Fruit fly (Drosophila melanogaster) whole organism, embryonic: ENCODE measurements around the gene CG46412.
A peak's percentile ranks its signal among the peaks of the same experiment; 100 is the strongest.

Experiments
- Atf-2 ChIP-seq: fragments of 200-800 bp; sonication (Bioruptor generic); optimal IDR thresholded peaks from 2 replicates; lab custom pipeline; 2016; ENCODE audit warnings: missing biosample characterization, missing genetic modification characterization
- Atf6 ChIP-seq: fragments of 200-800 bp; sonication (Bioruptor generic); IDR thresholded peaks from 2 replicates; pipeline ENCODE4 v1.3.6; 2022; ENCODE audit warnings: missing biosample characterization, missing genetic modification characterization
- BtbVII ChIP-seq: fragments of 200-800 bp; sonication (Bioruptor generic); optimal IDR thresholded peaks from 3 replicates; lab custom pipeline; 2017; ENCODE audit warnings: missing biosample characterization, mild to moderate bottlenecking, missing genetic modification characterization
- CG10209 ChIP-seq: fragments of 200-800 bp; sonication (Bioruptor generic); optimal IDR thresholded peaks from 3 replicates; lab custom pipeline; 2017; ENCODE audit warnings: missing biosample characterization, mild to moderate bottlenecking, missing genetic modification characterization, missing genetic modification reagents
- CG12071 ChIP-seq: fragments of 200-800 bp; sonication (Bioruptor generic); optimal IDR thresholded peaks from 3 replicates; lab custom pipeline; 2018; ENCODE audit warnings: missing biosample characterization, mild to moderate bottlenecking, missing genetic modification characterization
- CG12299 ChIP-seq: fragments of 200-800 bp; sonication (Bioruptor generic); optimal IDR thresholded peaks from 2 replicates; lab custom pipeline; 2018; ENCODE audit warnings: missing biosample characterization, mild to moderate bottlenecking, missing genetic modification characterization
- CG12744 ChIP-seq: fragments of 200-800 bp; sonication (Bioruptor generic); optimal IDR thresholded peaks from 2 replicates; lab custom pipeline; 2016; ENCODE audit warnings: missing biosample characterization, missing genetic modification characterization
- CG15696 ChIP-seq: fragments of 200-800 bp; sonication (Bioruptor generic); optimal IDR thresholded peaks from 2 replicates; lab custom pipeline; 2019; ENCODE audit warnings: missing biosample characterization, mild to moderate bottlenecking, missing genetic modification characterization, moderate library complexity
- CG18011 ChIP-seq: fragments of 200-800 bp; sonication (Bioruptor generic); optimal IDR thresholded peaks from 2 replicates; lab custom pipeline; 2017; ENCODE audit warnings: missing biosample characterization, missing genetic modification characterization, mild to moderate bottlenecking, moderate library complexity, missing genotype
- CG2889 ChIP-seq: fragments of 200-800 bp; sonication (Bioruptor generic); IDR thresholded peaks from 3 replicates; pipeline ENCODE4 v1.3.6; 2022; ENCODE audit warnings: missing biosample characterization, missing genetic modification characterization
- CG3838 ChIP-seq: fragments of 200-800 bp; sonication (Bioruptor generic); optimal IDR thresholded peaks from 3 replicates; lab custom pipeline; 2016; ENCODE audit warnings: missing biosample characterization, missing genetic modification characterization
- CG3847 ChIP-seq: fragments of 200-800 bp; sonication (Bioruptor generic); IDR thresholded peaks from 2 replicates; pipeline ENCODE4 v1.3.6; 2022; ENCODE audit warnings: missing biosample characterization, missing genetic modification characterization
- CG4424 ChIP-seq: fragments of 200-800 bp; sonication (Bioruptor generic); optimal IDR thresholded peaks from 3 replicates; lab custom pipeline; 2016; ENCODE audit warnings: missing biosample characterization, missing genetic modification characterization
- CG4617 ChIP-seq: fragments of 200-800 bp; sonication (Bioruptor generic); optimal IDR thresholded peaks from 3 replicates; lab custom pipeline; 2016; ENCODE audit warnings: missing biosample characterization, missing genetic modification characterization, borderline replicate concordance
- CG4820 ChIP-seq: fragments of 200-800 bp; sonication (Bioruptor generic); optimal IDR thresholded peaks from 3 replicates; lab custom pipeline; 2016; ENCODE audit warnings: missing biosample characterization, missing genetic modification characterization
- CG6683 ChIP-seq: fragments of 200-800 bp; sonication (Bioruptor generic); optimal IDR thresholded peaks from 2 replicates; lab custom pipeline; 2017; ENCODE audit warnings: missing biosample characterization, mild to moderate bottlenecking, missing genetic modification characterization, missing genetic modification reagents
- CG7786 ChIP-seq: fragments of 200-800 bp; sonication (Bioruptor generic); optimal IDR thresholded peaks from 2 replicates; lab custom pipeline; 2016; ENCODE audit warnings: missing biosample characterization, missing genetic modification characterization
- CG7987 ChIP-seq: fragments of 200-800 bp; sonication (Bioruptor generic); optimal IDR thresholded peaks from 2 replicates; lab custom pipeline; 2018; ENCODE audit warnings: missing biosample characterization, mild to moderate bottlenecking, missing genetic modification characterization, moderate library complexity
- CG8944 ChIP-seq: fragments of 200-800 bp; sonication (Bioruptor generic); optimal IDR thresholded peaks from 3 replicates; lab custom pipeline; 2016; ENCODE audit warnings: missing biosample characterization, missing genetic modification characterization
- CG9215 ChIP-seq: fragments of 200-800 bp; sonication (Bioruptor generic); IDR thresholded peaks from 2 replicates; pipeline ENCODE4 v1.3.6; 2022; ENCODE audit warnings: missing biosample characterization, missing genetic modification characterization
- CG9817 ChIP-seq: fragments of 200-800 bp; sonication (Bioruptor generic); optimal IDR thresholded peaks from 2 replicates; lab custom pipeline; 2018; ENCODE audit warnings: missing biosample characterization, mild to moderate bottlenecking, missing genetic modification characterization, moderate library complexity
- CoRest ChIP-seq: fragments of 200-800 bp; sonication (Bioruptor generic); optimal IDR thresholded peaks from 3 replicates; lab custom pipeline; 2018; ENCODE audit warnings: missing biosample characterization, mild to moderate bottlenecking, missing genetic modification characterization, moderate library complexity
- Deaf1 ChIP-seq: fragments of 200-800 bp; optimal IDR thresholded peaks from 3 replicates; lab custom pipeline; 2019; ENCODE audit warnings: missing biosample characterization, mild to moderate bottlenecking, missing genetic modification characterization, moderate library complexity
- ERR ChIP-seq: fragments of 200-800 bp; sonication (Bioruptor generic); optimal IDR thresholded peaks from 2 replicates; lab custom pipeline; 2016; ENCODE audit warnings: missing biosample characterization, missing genetic modification characterization
- Ets65A ChIP-seq: fragments of 200-800 bp; sonication (Bioruptor generic); peaks from one replicate; lab custom pipeline; 2016; ENCODE audit warnings: missing biosample characterization, missing genetic modification characterization
- Mad ChIP-seq: fragments of 200-800 bp; sonication (Bioruptor generic); optimal IDR thresholded peaks from 2 replicates; lab custom pipeline; 2016; ENCODE audit warnings: missing biosample characterization, missing genetic modification characterization
- Med ChIP-seq: fragments of 200-800 bp; sonication (Bioruptor generic); peaks from one replicate; lab custom pipeline; 2016; ENCODE audit warnings: missing biosample characterization, missing genetic modification characterization, mild to moderate bottlenecking, inconsistent platforms, moderate library complexity
- Mrtf ChIP-seq: fragments of 200-800 bp; sonication (Bioruptor generic); IDR thresholded peaks from 3 replicates; pipeline ENCODE4 v1.3.6; 2022; ENCODE audit warnings: missing biosample characterization, missing genetic modification characterization
- Nf-YB ChIP-seq: fragments of 200-800 bp; sonication (Bioruptor generic); optimal IDR thresholded peaks from 3 replicates; lab custom pipeline; 2019; ENCODE audit warnings: missing biosample characterization, mild to moderate bottlenecking, missing genetic modification characterization, moderate library complexity
- Poxn ChIP-seq: fragments of 200-800 bp; sonication (Bioruptor generic); IDR thresholded peaks from 2 replicates; pipeline ENCODE4 v1.3.6; 2022; ENCODE audit warnings: missing biosample characterization, missing genetic modification characterization
- Sox102F ChIP-seq: fragments of 200-800 bp; sonication (Bioruptor generic); optimal IDR thresholded peaks from 2 replicates; lab custom pipeline; 2018; ENCODE audit warnings: missing biosample characterization, mild to moderate bottlenecking, missing genetic modification characterization, moderate library complexity
- Taf1 ChIP-seq: fragments of 200-800 bp; sonication (Bioruptor generic); IDR thresholded peaks from 2 replicates; pipeline ENCODE4 v1.3.6; 2022; ENCODE audit warnings: missing biosample characterization, missing genetic modification characterization
- amos ChIP-seq: fragments of 200-800 bp; sonication (Bioruptor generic); IDR thresholded peaks from 2 replicates; pipeline ENCODE4 v1.3.6; 2022; ENCODE audit warnings: missing biosample characterization, missing genetic modification characterization; ENCODE audit not compliant: partially characterized antibody
- cas ChIP-seq: fragments of 200-800 bp; sonication (Bioruptor generic); IDR thresholded peaks from 2 replicates; pipeline ENCODE4 v1.3.6; 2022; ENCODE audit warnings: missing biosample characterization, missing genetic modification characterization
- chm ChIP-seq: fragments of 200-800 bp; sonication (Bioruptor generic); IDR thresholded peaks from 2 replicates; pipeline ENCODE4 v1.3.6; 2022; ENCODE audit warnings: missing biosample characterization, missing genetic modification characterization
- crp ChIP-seq, 2 experiments: fragments of 200-800 bp; sonication (Bioruptor generic); optimal IDR thresholded peaks; 2 replicates in 1 of 2; 3 replicates in 1 of 2; lab custom pipeline; 2017; ENCODE audit warnings: missing biosample characterization in 2 of 2, missing genetic modification characterization in 2 of 2, mild to moderate bottlenecking in 1 of 2, moderate library complexity in 1 of 2
- dimm ChIP-seq: fragments of 200-800 bp; sonication (Bioruptor generic); IDR thresholded peaks from 2 replicates; pipeline ENCODE4 v1.3.6; 2022; ENCODE audit warnings: missing biosample characterization, missing genetic modification characterization
- kni ChIP-seq: fragments of 200-800 bp; sonication (Bioruptor generic); optimal IDR thresholded peaks from 3 replicates; lab custom pipeline; 2017; ENCODE audit warnings: mild to moderate bottlenecking, missing biosample characterization, missing genetic modification reagents, missing genetic modification characterization
- nmo ChIP-seq: fragments of 200-800 bp; sonication (Bioruptor generic); optimal IDR thresholded peaks from 2 replicates; lab custom pipeline; 2018; ENCODE audit warnings: missing biosample characterization, mild to moderate bottlenecking, missing genetic modification characterization, moderate library complexity
- pb ChIP-seq: fragments of 200-800 bp; sonication (Bioruptor generic); optimal IDR thresholded peaks from 3 replicates; lab custom pipeline; 2016; ENCODE audit warnings: missing biosample characterization, missing genetic modification characterization
- pho ChIP-seq: fragments of 200-800 bp; sonication (Bioruptor generic); optimal IDR thresholded peaks from 2 replicates; lab custom pipeline; 2016; ENCODE audit warnings: missing biosample characterization, missing genetic modification characterization
- sd ChIP-seq: fragments of 200-800 bp; sonication (Bioruptor generic); optimal IDR thresholded peaks from 3 replicates; lab custom pipeline; 2018; ENCODE audit warnings: missing biosample characterization, mild to moderate bottlenecking, missing genetic modification characterization, moderate library complexity
- slbo ChIP-seq: fragments of 200-800 bp; sonication (Bioruptor generic); IDR thresholded peaks from 2 replicates; pipeline ENCODE4 v1.3.6; 2022; ENCODE audit warnings: missing biosample characterization, missing genetic modification characterization
- so ChIP-seq: fragments of 200-800 bp; sonication (Bioruptor generic); IDR thresholded peaks from 3 replicates; pipeline ENCODE4 v1.3.6; 2022; ENCODE audit warnings: missing biosample characterization, missing genetic modification characterization
- sob ChIP-seq: fragments of 200-800 bp; sonication (Bioruptor generic); IDR thresholded peaks from 2 replicates; pipeline ENCODE4 v1.3.6; 2022; ENCODE audit warnings: missing biosample characterization, missing genetic modification characterization
- sug ChIP-seq: fragments of 200-800 bp; optimal IDR thresholded peaks from 2 replicates; lab custom pipeline; 2019; ENCODE audit warnings: missing biosample characterization, mild to moderate bottlenecking, missing genetic modification characterization, moderate library complexity
- twi ChIP-seq: fragments of 200-800 bp; optimal IDR thresholded peaks from 2 replicates; lab custom pipeline; 2019; ENCODE audit warnings: missing biosample characterization, mild to moderate bottlenecking, missing genetic modification characterization, moderate library complexity
- wor ChIP-seq: fragments of 200-800 bp; sonication (Bioruptor generic); IDR thresholded peaks from 2 replicates; pipeline ENCODE4 v1.3.6; 2022; ENCODE audit warnings: missing biosample characterization, missing genetic modification characterization
- z ChIP-seq: fragments of 200-800 bp; sonication (Bioruptor generic); IDR thresholded peaks from 3 replicates; pipeline ENCODE4 v1.3.6; 2022; ENCODE audit warnings: missing biosample characterization, missing genetic modification characterization
- zen ChIP-seq: fragments of 200-800 bp; sonication (Bioruptor generic); optimal IDR thresholded peaks from 3 replicates; lab custom pipeline; 2018; ENCODE audit warnings: missing biosample characterization, mild to moderate bottlenecking, missing genetic modification characterization, moderate library complexity

Gene CG46412

dm6 chr3L:11552996-11553671 is 10.7 kb downstream of the CG46412 start (continued):
- TF ChIP-seq so, result peak; percentile 79; the same call in 2 of the 3 replicates
- TF ChIP-seq Nf-YB (GFP tag; lab: Kevin White, UChicago), result peak; percentile 47
- TF ChIP-seq Ets65A (GFP tag; lab: Kevin White, UChicago), result no peak
- peak; percentile 69 for TF ChIP-seq CG12071 (GFP tag; lab: Kevin White, UChicago)
- peak; percentile 12 for TF ChIP-seq pb (GFP tag; lab: Kevin White, UChicago)
- TF ChIP-seq CG3838, result peak; percentile 71
- peak; percentile 71; the same call in 2 of the 3 replicates for TF ChIP-seq z
- no peak for TF ChIP-seq Atf-2
- peak; percentile 40; the same call in 1 of the 2 replicates for TF ChIP-seq sob (GFP tag; lab: Robert Waterston, UW)
- TF ChIP-seq CG12299, result no peak
- TF ChIP-seq CG6683 (GFP tag; lab: Kevin White, UChicago), result peak; percentile 39
- TF ChIP-seq kni, result peak; percentile 97
- TF ChIP-seq CG12744 (GFP tag; lab: Kevin White, UChicago), result no peak
- no peak for TF ChIP-seq CG4820
- TF ChIP-seq twi (tag; lab: Kevin White, UChicago), result no peak
- TF ChIP-seq CG9215, result no peak
- TF ChIP-seq Sox102F, result no peak
- TF ChIP-seq CG15696 (tag; lab: Kevin White, UChicago), result no peak
- TF ChIP-seq Taf1 (GFP tag; lab: Robert Waterston, UW), result no peak
- TF ChIP-seq CG4617, result no peak
- TF ChIP-seq CG18011 (GFP tag; lab: Kevin White, UChicago), result no peak
- TF ChIP-seq Atf6 (GFP tag; lab: Robert Waterston, UW), result 0 out of 2 replicates have a peak, but pooled peaks have one; percentile 48
- TF ChIP-seq CG7786 (GFP tag; lab: Kevin White, UChicago), result no peak
- TF ChIP-seq CG9817 (tag; lab: Kevin White, UChicago), result no peak
- TF ChIP-seq CG7987 (GFP tag; lab: Kevin White, UChicago), result no peak
- TF ChIP-seq Mrtf (GFP tag; lab: Robert Waterston, UW), result no peak
- TF ChIP-seq dimm (GFP tag; lab: Robert Waterston, UW), result no peak
- no peak for TF ChIP-seq Mad (GFP tag; lab: Kevin White, UChicago)
- no peak; the same call in 1 of the 2 replicates for TF ChIP-seq amos (GFP tag; lab: Robert Waterston, UW)
- no peak for TF ChIP-seq pho (GFP tag; lab: Kevin White, UChicago)
- no peak for TF ChIP-seq cas (GFP tag; lab: Robert Waterston, UW)
- peak; percentile 50 for TF ChIP-seq sug (tag; lab: Kevin White, UChicago)
- TF ChIP-seq Poxn (GFP tag; lab: Robert Waterston, UW), result no peak
- peak; percentile 79 to 97 for TF ChIP-seq crp (GFP tag; optimal IDR thresholded peaks at IDR 0.05; lab: Kevin White, UChicago)
- peak; percentile 4 for TF ChIP-seq nmo (GFP tag; lab: Kevin White, UChicago)
- peak; percentile 77 for TF ChIP-seq chm
- peak; percentile 100 for TF ChIP-seq CG4424 (GFP tag; lab: Kevin White, UChicago)
- peak; percentile 59 for TF ChIP-seq BtbVII (GFP tag; lab: Kevin White, UChicago)
- no peak for TF ChIP-seq wor
- TF ChIP-seq CG8944 (GFP tag; lab: Kevin White, UChicago), result no peak
- TF ChIP-seq CoRest, result no peak
- peak; percentile 92 for TF ChIP-seq Med (GFP tag; lab: Kevin White, UChicago)
- peak; percentile 29; the same call in 1 of the 2 replicates for TF ChIP-seq slbo
- peak; percentile 57 for TF ChIP-seq sd (tag; lab: Kevin White, UChicago)
- no peak for TF ChIP-seq zen
- TF ChIP-seq ERR (GFP tag; lab: Kevin White, UChicago), result no peak
- TF ChIP-seq CG10209 (GFP tag; lab: Kevin White, UChicago), result no peak
- TF ChIP-seq CG2889, result no peak
- peak; percentile 76 for TF ChIP-seq Deaf1
- TF ChIP-seq CG3847 (GFP tag; lab: Robert Waterston, UW), result no peak
